Fruit fly (Drosophila melanogaster): Measurements from ENCODE around the gene CG4911.

Gene CG4911

dm6 chr3L:9057429-9058088, 15.0 kb downstream of the CG4911 start (continued):
- TF ChIP-seq CG3726 (GFP tag; IDR thresholded peaks at IDR 0.05) (peak; percentile 59; the same call in 1 of the 3 replicates), trem (tag; optimal IDR thresholded peaks at IDR 0.05) (peak; percentile 82), CG6683 (GFP tag; optimal IDR thresholded peaks at IDR 0.05) (peak; percentile 89), CG43689 (GFP tag; IDR thresholded peaks at IDR 0.05) (peak; percentile 62; the same call in 1 of the 2 replicates), CG2129 (GFP tag; IDR thresholded peaks at IDR 0.05; ENCODE audit: partially characterized antibody) (no peak), CG6175 (GFP tag; IDR thresholded peaks at IDR 0.05) (peak; percentile 75; the same call in 1 of the 3 replicates), knrl (GFP tag; IDR thresholded peaks at IDR 0.05; ENCODE audit: partially characterized antibody) (no peak), CG33557 (GFP tag; optimal IDR thresholded peaks at IDR 0.05) (peak; percentile 80), CG11560 (tag; IDR thresholded peaks at IDR 0.05) (peak; percentile 75; the same call in 2 of the 3 replicates), Adf1 (GFP tag; IDR thresholded peaks at IDR 0.05) (peak; percentile 93), Vsx1 (GFP tag; optimal IDR thresholded peaks at IDR 0.05) (peak; percentile 66), dan (GFP tag; IDR thresholded peaks at IDR 0.05) (no peak), CG18599 (GFP tag; optimal IDR thresholded peaks at IDR 0.05) (peak; percentile 98), Jarid2 (GFP tag; optimal IDR thresholded peaks at IDR 0.05) (peak; percentile 59), lilli (GFP tag; optimal IDR thresholded peaks at IDR 0.05) (peak; percentile 82), ci (GFP tag; IDR thresholded peaks at IDR 0.05) (peak; percentile 92), ttk (GFP tag; IDR thresholded peaks at IDR 0.05) (peak; percentile 87), CG10462 (GFP tag; optimal IDR thresholded peaks at IDR 0.05) (peak; percentile 76), CG14667 (GFP tag; IDR thresholded peaks at IDR 0.05) (peak; percentile 87), tin (GFP tag; optimal IDR thresholded peaks at IDR 0.05) (peak; percentile 85), Hand (GFP tag; optimal IDR thresholded peaks at IDR 0.05) (peak; percentile 96), CG9727 (GFP tag; optimal IDR thresholded peaks at IDR 0.05) (peak; percentile 93), CG15514 (GFP tag; optimal IDR thresholded peaks at IDR 0.05) (peak; percentile 81), Dek (tag; optimal IDR thresholded peaks at IDR 0.05) (peak; percentile 94), CG1647 (GFP tag; optimal IDR thresholded peaks at IDR 0.05) (peak; percentile 74), psq (GFP tag; optimal IDR thresholded peaks at IDR 0.05) (peak; percentile 61), CG8765 (GFP tag; IDR thresholded peaks at IDR 0.05) (peak; percentile 72), run (tag; optimal IDR thresholded peaks at IDR 0.05) (peak; percentile 59), Dp (GFP tag; optimal IDR thresholded peaks at IDR 0.05) (no peak), chif (GFP tag; optimal IDR thresholded peaks at IDR 0.05) (peak; percentile 57 to 60), CG10267 (tag; optimal IDR thresholded peaks at IDR 0.05) (peak; percentile 87), CG1603 (tag; optimal IDR thresholded peaks at IDR 0.05) (peak; percentile 50), sc (optimal IDR thresholded peaks at IDR 0.05) (no peak), sc (GFP tag; optimal IDR thresholded peaks at IDR 0.05) (peak; percentile 83), Atf-2 (GFP tag; optimal IDR thresholded peaks at IDR 0.05) (peak; percentile 10), ranshi (GFP tag; IDR thresholded peaks at IDR 0.05) (peak; percentile 93), CG8281 (tag; optimal IDR thresholded peaks at IDR 0.05) (peak; percentile 71), her (GFP tag; optimal IDR thresholded peaks at IDR 0.05) (peak; percentile 11), gfzf (GFP tag; optimal IDR thresholded peaks at IDR 0.05) (no peak), ase (GFP tag; IDR thresholded peaks at IDR 0.05) (peak; percentile 76; the same call in 1 of the 3 replicates), CG3407 (GFP tag; optimal IDR thresholded peaks at IDR 0.05) (peak; percentile 79), CG1233 (GFP tag; optimal IDR thresholded peaks at IDR 0.05) (peak; percentile 87), dati (GFP tag; IDR thresholded peaks at IDR 0.05) (peak; percentile 54), lbe (GFP tag; optimal IDR thresholded peaks at IDR 0.05) (peak; percentile 97), C15 (GFP tag; IDR thresholded peaks at IDR 0.05) (peak; percentile 69; the same call in 2 of the 3 replicates), CG10209 (GFP tag; optimal IDR thresholded peaks at IDR 0.05) (peak; percentile 90), dmrt11E (tag; optimal IDR thresholded peaks at IDR 0.05) (peak; percentile 86), Doc3 (GFP tag; IDR thresholded peaks at IDR 0.05; ENCODE audit: partially characterized antibody) (no peak), mld (GFP tag; IDR thresholded peaks at IDR 0.05; ENCODE audit: partially characterized antibody) (no peak)
